Worm (Caenorhabditis elegans): ENCODE data around the gene F53A9.9.

Gene F53A9.9

DNA sequence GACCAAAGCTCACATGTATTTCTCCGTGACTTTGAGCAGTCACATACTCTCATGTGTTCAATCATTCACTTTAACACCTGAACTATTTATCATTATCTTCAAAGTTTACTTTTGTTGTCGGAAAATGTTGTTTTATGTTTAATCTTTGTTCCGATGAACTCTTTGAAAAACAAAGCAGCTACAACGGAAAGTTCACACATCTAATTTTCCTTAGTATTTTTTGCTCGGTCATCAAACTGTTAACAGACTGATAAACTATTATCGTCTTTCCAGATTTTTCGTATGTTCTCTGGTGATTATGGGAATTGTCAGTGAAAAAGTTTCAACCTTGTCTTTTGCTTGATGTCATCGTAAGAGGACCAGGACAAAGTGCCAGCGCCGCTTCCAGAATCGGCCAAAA lies 35.4 kb upstream of the F53A9.9 start (continued):
- TF ChIP-seq unc-39 (tag; optimal IDR thresholded peaks at IDR 0.05), result no peak
- no peak for TF ChIP-seq mdt-29 (GFP tag; IDR thresholded peaks at IDR 0.05)
- no peak for TF ChIP-seq D1046.2 (GFP tag; IDR thresholded peaks at IDR 0.05)
- no peak for TF ChIP-seq zag-1 (tag; optimal IDR thresholded peaks at IDR 0.05)
- no peak for TF ChIP-seq ces-1 (GFP tag; optimal IDR thresholded peaks at IDR 0.05)
- TF ChIP-seq Y5F2A.4 (GFP tag; optimal IDR thresholded peaks at IDR 0.05), result no peak
- no peak for TF ChIP-seq spr-1 (tag; optimal IDR thresholded peaks at IDR 0.05)
- TF ChIP-seq zip-2 (tag; optimal IDR thresholded peaks at IDR 0.05), result no peak
- TF ChIP-seq hlh-11 (tag; optimal IDR thresholded peaks at IDR 0.05), result peak; percentile 38
- no peak for TF ChIP-seq lin-13 (GFP tag; optimal IDR thresholded peaks at IDR 0.05)
- no peak for TF ChIP-seq nhr-11 (tag; optimal IDR thresholded peaks at IDR 0.05)
- peak; percentile 24 for TF ChIP-seq nhr-28 (tag; optimal IDR thresholded peaks at IDR 0.05)
- TF ChIP-seq pqm-1 (tag; optimal IDR thresholded peaks at IDR 0.05), result no peak
- no peak for TF ChIP-seq ceh-62 (tag; optimal IDR thresholded peaks at IDR 0.05)
- TF ChIP-seq ztf-7 (tag; optimal IDR thresholded peaks at IDR 0.05), result no peak
- TF ChIP-seq arid-1 (GFP tag; conservative IDR thresholded peaks at IDR 0.05), result no peak
- no peak for TF ChIP-seq F44E2.7 (GFP tag; IDR thresholded peaks at IDR 0.05)
- TF ChIP-seq daf-19 (GFP tag; conservative IDR thresholded peaks at IDR 0.05), result no peak
- TF ChIP-seq R02D3.7 (tag; optimal IDR thresholded peaks at IDR 0.05), result no peak
- no peak for TF ChIP-seq mes-2 (tag; optimal IDR thresholded peaks at IDR 0.05; ENCODE audit: poor library complexity, severe bottlenecking)
- TF ChIP-seq lim-7 (GFP tag; IDR thresholded peaks at IDR 0.05), result no peak
- no peak for TF ChIP-seq jun-1 (tag; optimal IDR thresholded peaks at IDR 0.05)

- no peak for TF ChIP-seq spr-3 (GFP tag; optimal IDR thresholded peaks at IDR 0.05)
- TF ChIP-seq nhr-77 (tag; optimal IDR thresholded peaks at IDR 0.05), result no peak
- TF ChIP-seq arid-1 (GFP tag; conservative IDR thresholded peaks at IDR 0.05), result no peak
- no peak for TF ChIP-seq ama-1 (optimal IDR thresholded peaks at IDR 0.05)
- no peak for TF ChIP-seq zip-2 (tag; optimal IDR thresholded peaks at IDR 0.05)
- TF ChIP-seq nhr-25 (tag; optimal IDR thresholded peaks at IDR 0.05; ENCODE audit: borderline replicate concordance, insufficient read depth), result no peak
- TF ChIP-seq nhr-237 (tag; optimal IDR thresholded peaks at IDR 0.05), result no peak
- no peak for TF ChIP-seq lsy-2 (tag; optimal IDR thresholded peaks at IDR 0.05)
- TF ChIP-seq nhr-11 (tag; optimal IDR thresholded peaks at IDR 0.05), result peak; percentile 10
- TF ChIP-seq madf-9 (GFP tag; conservative IDR thresholded peaks at IDR 0.05), result no peak
- TF ChIP-seq ceh-28 (tag; optimal IDR thresholded peaks at IDR 0.05), result no peak
- no peak for TF ChIP-seq nhr-76 (tag; optimal IDR thresholded peaks at IDR 0.05)
- TF ChIP-seq ceh-44 (GFP tag; IDR thresholded peaks at IDR 0.05), result no peak
- no peak for TF ChIP-seq pha-4 (GFP tag; IDR thresholded peaks at IDR 0.05)
- no peak for TF ChIP-seq pha-4 (tag; optimal IDR thresholded peaks at IDR 0.05)
- no peak for TF ChIP-seq daf-19 (GFP tag; conservative IDR thresholded peaks at IDR 0.05)
- TF ChIP-seq R02D3.7 (tag; optimal IDR thresholded peaks at IDR 0.05), result no peak
- no peak for TF ChIP-seq unc-39 (tag; optimal IDR thresholded peaks at IDR 0.05)
- TF ChIP-seq daf-16 (GFP tag; optimal IDR thresholded peaks at IDR 0.05), result peak in 1 of 2 experiments; percentile 38
- peak; percentile 74 for TF ChIP-seq daf-16 (tag; optimal IDR thresholded peaks at IDR 0.05)
- no peak for TF ChIP-seq T20F7.1 (GFP tag; optimal IDR thresholded peaks at IDR 0.05)
- no peak for TF ChIP-seq pqm-1 (tag; optimal IDR thresholded peaks at IDR 0.05)
- peak; percentile 23 for TF ChIP-seq dve-1 (tag; optimal IDR thresholded peaks at IDR 0.05; ENCODE audit: insufficient read depth)
- no peak for TF ChIP-seq ceh-20 (GFP tag; IDR thresholded peaks at IDR 0.05)
- no peak for TF ChIP-seq tag-97 (GFP tag; IDR thresholded peaks at IDR 0.05)
- TF ChIP-seq mes-2 (tag; optimal IDR thresholded peaks at IDR 0.05; ENCODE audit: poor library complexity, severe bottlenecking), result no peak
- no peak for TF ChIP-seq madf-5 (GFP tag; IDR thresholded peaks at IDR 0.05)
- peak in 1 of 2 experiments; percentile 15 for TF ChIP-seq mdl-1 (tag; optimal IDR thresholded peaks at IDR 0.05)
- TF ChIP-seq rbr-2 (tag; optimal IDR thresholded peaks at IDR 0.05), result no peak
- no peak for TF ChIP-seq hmg-1.1 (GFP tag; IDR thresholded peaks at IDR 0.05)
- TF ChIP-seq lin-1 (GFP tag; IDR thresholded peaks at IDR 0.05), result no peak
- TF ChIP-seq aha-1 (tag), result no peak
- TF ChIP-seq mxl-3 (GFP tag; optimal IDR thresholded peaks at IDR 0.05), result no peak
- no peak for TF ChIP-seq gei-8 (GFP tag; optimal IDR thresholded peaks at IDR 0.05)
- peak; percentile 29 for TF ChIP-seq nhr-28 (tag; optimal IDR thresholded peaks at IDR 0.05)
- no peak for TF ChIP-seq saeg-2 (GFP tag; IDR thresholded peaks at IDR 0.05)
- TF ChIP-seq F10B5.3 (tag; optimal IDR thresholded peaks at IDR 0.05), result no peak
- no peak for TF ChIP-seq dmd-6 (GFP tag; IDR thresholded peaks at IDR 0.05)
Measured at ce11 chrX:8754285-8754795, 33.8 kb upstream of the F53A9.9 start.

Measured in whole organism, L4 larva.